Worm (Caenorhabditis elegans): ENCODE measurements around the gene str-181.

ce11 chrV:12714120-12714519 lies 4.4 kb downstream of the str-181 start, which contains the start of gene R11D1.4:
- TF ChIP-seq F13C5.2 (tag; optimal IDR thresholded peaks at IDR 0.05): no peak
- TF ChIP-seq ama-1 (optimal IDR thresholded peaks at IDR 0.05): no peak
- TF ChIP-seq scrt-1 (GFP tag; IDR thresholded peaks at IDR 0.05): no peak
- TF ChIP-seq ets-7 (tag; optimal IDR thresholded peaks at IDR 0.05): no peak
- TF ChIP-seq flt-1 (GFP tag; IDR thresholded peaks at IDR 0.05): no peak
